Fruit fly (Drosophila melanogaster): ENCODE results near the gene qin.

Gene qin

DNA sequence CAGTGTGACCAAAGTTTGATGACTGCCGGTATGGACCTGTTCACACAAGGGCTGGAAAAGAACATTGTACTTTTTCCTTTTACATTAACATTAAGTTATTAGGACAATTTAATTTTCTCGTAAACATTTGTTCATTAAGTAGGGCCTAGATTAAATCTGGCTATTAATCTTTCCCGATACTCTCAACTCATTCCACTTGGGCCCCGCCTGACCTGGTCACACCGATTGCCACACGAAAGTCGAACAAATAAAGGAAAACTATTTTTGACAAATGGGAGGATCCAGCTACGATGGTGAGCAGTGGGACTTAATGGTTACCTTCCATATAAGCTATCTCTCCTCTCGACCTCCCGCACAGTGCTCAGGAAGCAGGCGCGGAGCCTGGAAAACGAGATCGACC lies 72.7 kb downstream of the qin start, which contains the start of the genes Cpsf73 and Gos28 (continued):
- TF ChIP-seq Lim3 (GFP tag; IDR thresholded peaks at IDR 0.05): no peak
- TF ChIP-seq dm (GFP tag; optimal IDR thresholded peaks at IDR 0.05): peak; percentile 25
- TF ChIP-seq Opbp (GFP tag; IDR thresholded peaks at IDR 0.05; ENCODE audit: partially characterized antibody): peak; percentile 38; the same call in 1 of the 3 replicates
- TF ChIP-seq nmo (GFP tag; optimal IDR thresholded peaks at IDR 0.05): peak; percentile 69
- no peak for TF ChIP-seq CG3995 (GFP tag; optimal IDR thresholded peaks at IDR 0.05)
- no peak for TF ChIP-seq CG3065 (GFP tag; optimal IDR thresholded peaks at IDR 0.05)
- TF ChIP-seq vfl (GFP tag; optimal IDR thresholded peaks at IDR 0.05): peak; percentile 34
- TF ChIP-seq kah (GFP tag; optimal IDR thresholded peaks at IDR 0.05): peak; percentile 21
- no peak for TF ChIP-seq Antp (GFP tag; optimal IDR thresholded peaks at IDR 0.05)
- TF ChIP-seq CG13775 (GFP tag; optimal IDR thresholded peaks at IDR 0.05): peak; percentile 30
- TF ChIP-seq jumu (GFP tag; optimal IDR thresholded peaks at IDR 0.05): peak; percentile 50
- TF ChIP-seq Adf1 (GFP tag; IDR thresholded peaks at IDR 0.05): no peak
- no peak for TF ChIP-seq ci (GFP tag; IDR thresholded peaks at IDR 0.05)
- no peak for TF ChIP-seq Aef1 (GFP tag; IDR thresholded peaks at IDR 0.05)
- TF ChIP-seq Fer2 (tag; optimal IDR thresholded peaks at IDR 0.05): no peak

dm6 chr3R:18665061-18665460 lies 74.2 kb downstream of the qin start, which contains the start of gene CG31231:
TSS of gene CG31231 (plus strand) at chr3R:18665361.
- TF ChIP-seq Dip3 (GFP tag; optimal IDR thresholded peaks at IDR 0.05) (no peak), PHDP (tag; optimal IDR thresholded peaks at IDR 0.05) (no peak), CG9876 (GFP tag; optimal IDR thresholded peaks at IDR 0.05) (no peak), Six4 (GFP tag; optimal IDR thresholded peaks at IDR 0.05) (no peak), crol (GFP tag; IDR thresholded peaks at IDR 0.05) (no peak)

- TF ChIP-seq CG6254 (GFP tag; optimal IDR thresholded peaks at IDR 0.05) (no peak), CG7928 (GFP tag; optimal IDR thresholded peaks at IDR 0.05) (peak; percentile 91), pzg (GFP tag; optimal IDR thresholded peaks at IDR 0.05) (peak; percentile 65), trem (tag; optimal IDR thresholded peaks at IDR 0.05) (peak; percentile 6), MBD-R2 (GFP tag; IDR thresholded peaks at IDR 0.05) (peak; percentile 90), CG10543 (GFP tag; optimal IDR thresholded peaks at IDR 0.05) (no peak), cato (GFP tag; optimal IDR thresholded peaks at IDR 0.05; ENCODE audit: borderline replicate concordance) (no peak), Bdp1 (GFP tag; optimal IDR thresholded peaks at IDR 0.05) (no peak), Dll (GFP tag; IDR thresholded peaks at IDR 0.05; ENCODE audit: partially characterized antibody) (peak; percentile 66; the same call in 3 of the 4 replicates), crp (GFP tag; optimal IDR thresholded peaks at IDR 0.05) (peak; percentile 76 to 94), CrebB (tag; optimal IDR thresholded peaks at IDR 0.05) (no peak), CG1603 (tag; optimal IDR thresholded peaks at IDR 0.05) (peak; percentile 23), sens (GFP tag) (peak; percentile 72), hkb (optimal IDR thresholded peaks at IDR 0.05) (no peak), hkb (GFP tag; IDR thresholded peaks at IDR 0.05) (0 out of 2 replicates have a peak, but pooled peaks have one; percentile 13), CG4617 (GFP tag; optimal IDR thresholded peaks at IDR 0.05; ENCODE audit: borderline replicate concordance) (peak; percentile 41), zen2 (GFP tag; IDR thresholded peaks at IDR 0.05; ENCODE audit: partially characterized antibody) (peak; percentile 59; the same call in 2 of the 3 replicates), CG16779 (GFP tag; IDR thresholded peaks at IDR 0.05) (no peak), NfI (GFP tag; optimal IDR thresholded peaks at IDR 0.05) (no peak), Tbp (GFP tag; optimal IDR thresholded peaks at IDR 0.05) (no peak), CG4854 (GFP tag; optimal IDR thresholded peaks at IDR 0.05) (no peak), CG8359 (GFP tag; optimal IDR thresholded peaks at IDR 0.05; ENCODE audit: borderline replicate concordance) (no peak), Sry-δ (GFP tag; optimal IDR thresholded peaks at IDR 0.05) (peak; percentile 62), HLH4C (GFP tag; IDR thresholded peaks at IDR 0.05; ENCODE audit: partially characterized antibody) (peak; percentile 56; the same call in 1 of the 3 replicates), CG14014 (GFP tag; IDR thresholded peaks at IDR 0.05) (no peak), gfzf (GFP tag; optimal IDR thresholded peaks at IDR 0.05) (peak; percentile 47), dm (GFP tag; optimal IDR thresholded peaks at IDR 0.05) (peak; percentile 33), sc (optimal IDR thresholded peaks at IDR 0.05) (no peak), sc (GFP tag; optimal IDR thresholded peaks at IDR 0.05) (no peak)
Observed at dm6 chr3R:18667659-18668248, 76.9 kb downstream of the qin start, which contains the start of gene CG31229. TSS of gene CG31229 (plus strand) at chr3R:18667852.

All from whole organism, embryonic.